Fruit fly (Drosophila melanogaster) whole organism: ENCODE measurements around the gene CG5068.

Experiments used
- CG8478 ChIP-seq: fragments of >200 bp; optimal IDR thresholded peaks from 2 replicates; lab custom pipeline; 2018; ENCODE audit warnings: inconsistent platforms
- Dll ChIP-seq: fragments of >200 bp; optimal IDR thresholded peaks from 2 replicates; lab custom pipeline; 2017
- EcR ChIP-seq, 2 experiments: fragments of >200 bp; optimal IDR thresholded peaks; 2 replicates each; lab custom pipeline; 2017; ENCODE audit warnings: missing biosample characterization in 2 of 2, missing genetic modification characterization in 2 of 2, missing genetic modification reagents in 2 of 2
- pan ChIP-seq: fragments of >200 bp; optimal IDR thresholded peaks from 2 replicates; lab custom pipeline; 2017
- psq ChIP-seq: fragments of >200 bp; optimal IDR thresholded peaks from 2 replicates; lab custom pipeline; 2017
- usp ChIP-seq: fragments of >200 bp; optimal IDR thresholded peaks from 2 replicates; lab custom pipeline; 2017; ENCODE audit warnings: missing biosample characterization, missing genetic modification characterization, mixed read lengths

The CG5068 gene

DNA sequence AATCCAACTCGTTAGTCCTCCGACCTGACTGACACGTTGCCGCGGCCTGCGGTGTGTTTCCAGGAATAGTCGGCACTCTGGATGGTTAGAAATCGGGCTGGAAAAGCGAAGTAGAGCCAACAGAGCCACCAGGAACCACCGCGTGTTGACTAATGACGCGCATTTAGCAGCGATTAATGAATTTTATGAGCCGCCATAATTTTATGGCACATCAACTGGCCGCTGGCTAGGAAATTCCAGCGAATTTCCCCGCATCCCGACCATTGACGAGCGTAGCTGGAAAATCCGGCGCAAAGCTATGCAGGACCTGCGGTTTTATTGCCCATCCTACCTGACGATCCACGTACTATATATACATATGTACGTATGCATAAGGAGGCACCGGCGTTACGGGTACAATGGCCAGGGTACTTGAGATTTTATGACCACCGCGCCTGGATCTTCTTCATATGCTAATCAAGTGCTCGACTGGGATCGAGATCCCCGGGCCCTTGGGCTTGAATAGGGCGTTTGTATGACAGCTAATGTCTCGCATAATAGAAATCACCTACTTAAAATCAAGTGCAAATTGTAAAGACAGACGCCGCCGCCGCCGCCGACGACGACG is 42.8 kb downstream of the CG5068 start:
- TF ChIP-seq psq = no peak

DNA sequence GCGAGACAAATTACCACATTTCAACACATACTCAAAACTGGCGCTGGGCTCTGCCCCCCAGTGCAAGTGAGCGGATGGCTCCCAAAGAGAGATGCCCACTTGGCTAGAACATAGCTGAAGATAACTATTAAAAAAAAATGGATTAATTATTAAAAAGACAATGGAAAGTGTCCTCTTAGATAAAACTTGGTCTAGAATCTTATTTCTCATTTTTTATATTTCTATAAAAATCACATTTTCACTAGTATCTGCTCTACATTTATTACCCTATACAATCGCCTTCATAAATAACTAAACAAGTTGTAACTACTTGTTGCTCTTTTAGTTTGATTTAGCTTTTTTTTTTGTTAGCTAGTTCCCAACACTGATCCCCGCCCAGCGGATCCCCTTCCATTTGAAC is 46.4 kb downstream of the CG5068 start:
- TF ChIP-seq psq (no peak), Dll (lab: Kevin White, UChicago) (no peak)

DNA sequence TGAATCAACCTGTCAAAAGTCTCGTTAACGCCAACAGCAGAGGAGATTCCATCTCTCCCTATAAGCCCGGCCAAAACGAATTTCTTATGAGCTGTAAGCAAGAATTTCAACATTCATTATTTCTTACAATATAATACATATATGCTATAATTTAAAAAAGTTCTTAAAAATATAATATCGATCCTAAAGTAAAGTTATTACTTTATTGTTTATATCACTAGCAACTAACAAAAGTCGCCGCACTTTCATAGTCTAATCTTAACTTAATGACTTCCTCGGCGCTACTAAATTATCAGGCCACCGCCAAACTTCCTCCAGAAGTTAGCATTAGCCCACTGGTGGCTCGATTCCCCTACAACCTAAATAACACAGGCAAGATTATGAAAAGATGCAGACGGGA is 47.0 kb downstream of the CG5068 start:
- TF ChIP-seq pan (lab: Kevin White, UChicago) (no peak), Dll (lab: Kevin White, UChicago) (no peak), usp (no peak), CG8478 (lab: Kevin White, UChicago) (no peak), EcR (GFP tag; optimal IDR thresholded peaks at IDR 0.05; lab: Kevin White, UChicago) (no peak), psq (no peak)

dm6 chr3L:9033999-9034626 is 47.6 kb downstream of the CG5068 start:
- TF ChIP-seq Dll (lab: Kevin White, UChicago) (peak; percentile 67), CG8478 (lab: Kevin White, UChicago) (no peak)

- TF ChIP-seq psq (no peak), pan (lab: Kevin White, UChicago) (no peak), CG8478 (lab: Kevin White, UChicago) (no peak), EcR (GFP tag; optimal IDR thresholded peaks at IDR 0.05; lab: Kevin White, UChicago) (no peak), usp (no peak), Dll (lab: Kevin White, UChicago) (no peak)
Measured at dm6 chr3L:9037608-9038007, 51.1 kb downstream of the CG5068 start.
